Worm (Caenorhabditis elegans) whole organism, mixed stage, embryonic: ENCODE data around the gene cht-1.

Experiments used
- M03D4.4 ChIP-seq: sonication (generic microtip); optimal IDR thresholded peaks from 2 replicates; lab custom pipeline; 2017; ENCODE audit warnings: mild to moderate bottlenecking, missing genetic modification characterization, missing compliant biosample characterization
- blmp-1 ChIP-seq: fragments of 150-350 bp; optimal IDR thresholded peaks from 2 replicates; lab custom pipeline; 2014; ENCODE audit warnings: missing biosample characterization, missing genetic modification characterization
- ceh-39 ChIP-seq: fragments of 150-350 bp; optimal IDR thresholded peaks from 2 replicates; lab custom pipeline; 2014; ENCODE audit warnings: missing biosample characterization, missing genetic modification characterization
- ceh-83 ChIP-seq: fragments of 200-800 bp; sonication (Bioruptor generic); optimal IDR thresholded peaks from 2 replicates; lab custom pipeline; 2018; ENCODE audit warnings: mild to moderate bottlenecking, missing genetic modification characterization, missing compliant biosample characterization
- ces-1 ChIP-seq: fragments of 150-350 bp; optimal IDR thresholded peaks from 2 replicates; lab custom pipeline; 2014; ENCODE audit warnings: missing biosample characterization, missing genetic modification reagents, missing genetic modification characterization
- cnd-1 ChIP-seq: fragments of 200-800 bp; sonication (Bioruptor generic); optimal IDR thresholded peaks from 2 replicates; lab custom pipeline; 2018; ENCODE audit warnings: mild to moderate bottlenecking, missing genetic modification characterization, missing compliant biosample characterization
- drap-1 ChIP-seq: fragments of 200-800 bp; sonication (Bioruptor generic); optimal IDR thresholded peaks from 3 replicates; lab custom pipeline; 2018; ENCODE audit warnings: mild to moderate bottlenecking, missing genetic modification characterization, missing compliant biosample characterization
- elt-1 ChIP-seq: sonication (generic microtip); optimal IDR thresholded peaks from 2 replicates; lab custom pipeline; 2017; ENCODE audit warnings: missing genetic modification characterization, mild to moderate bottlenecking, missing compliant biosample characterization, antibody characterized with exemption, moderate library complexity, borderline replicate concordance; ENCODE audit not compliant: insufficient read depth
- elt-3 ChIP-seq: fragments of 150-350 bp; optimal IDR thresholded peaks from 2 replicates; lab custom pipeline; 2014; ENCODE audit warnings: missing biosample characterization, missing genetic modification characterization
- flh-1 ChIP-seq: fragments of 200-800 bp; sonication (Bioruptor generic); optimal IDR thresholded peaks from 2 replicates; lab custom pipeline; 2018; ENCODE audit warnings: mild to moderate bottlenecking, missing genetic modification characterization, moderate library complexity, missing compliant biosample characterization
- ham-2 ChIP-seq: fragments of 200-800 bp; sonication (Bioruptor generic); optimal IDR thresholded peaks from 2 replicates; lab custom pipeline; 2018; ENCODE audit warnings: mild to moderate bottlenecking, missing genetic modification characterization, missing compliant biosample characterization
- hlh-1 ChIP-seq: fragments of 150-350 bp; optimal IDR thresholded peaks from 2 replicates; lab custom pipeline; 2014; ENCODE audit warnings: missing biosample characterization, missing genetic modification reagents, missing genetic modification characterization
- lin-13 ChIP-seq: fragments of 150-350 bp; optimal IDR thresholded peaks from 2 replicates; lab custom pipeline; 2014; ENCODE audit warnings: missing biosample characterization, missing genetic modification characterization
- lin-32 ChIP-seq: fragments of 200-800 bp; sonication (Bioruptor generic); optimal IDR thresholded peaks from 2 replicates; lab custom pipeline; 2018; ENCODE audit warnings: mild to moderate bottlenecking, missing genetic modification characterization, missing compliant biosample characterization
- lsy-2 ChIP-seq: fragments of 150-350 bp; optimal IDR thresholded peaks from 2 replicates; lab custom pipeline; 2014; ENCODE audit warnings: missing biosample characterization, missing genetic modification characterization
- mab-5 ChIP-seq: fragments of 150-350 bp; optimal IDR thresholded peaks from 2 replicates; lab custom pipeline; 2014; ENCODE audit warnings: missing biosample characterization, missing genetic modification characterization
- mep-1 ChIP-seq: fragments of 150-350 bp; optimal IDR thresholded peaks from 2 replicates; lab custom pipeline; 2017; ENCODE audit warnings: missing biosample characterization, missing genetic modification reagents, missing genetic modification characterization, inconsistent platforms
- nhr-12 ChIP-seq: fragments of 150-350 bp; optimal IDR thresholded peaks from 2 replicates; lab custom pipeline; 2014; ENCODE audit warnings: missing biosample characterization, missing genetic modification characterization
- nhr-2 ChIP-seq: fragments of 150-350 bp; optimal IDR thresholded peaks from 2 replicates; lab custom pipeline; 2014; ENCODE audit warnings: missing biosample characterization, missing genetic modification characterization
- nhr-237 ChIP-seq: fragments of 150-350 bp; optimal IDR thresholded peaks from 2 replicates; lab custom pipeline; 2014; ENCODE audit warnings: missing biosample characterization, missing genetic modification characterization
- nhr-28 ChIP-seq: fragments of 150-350 bp; optimal IDR thresholded peaks from 2 replicates; lab custom pipeline; 2014; ENCODE audit warnings: missing biosample characterization, missing genetic modification characterization
- nhr-76 ChIP-seq: sonication (generic microtip); optimal IDR thresholded peaks from 2 replicates; lab custom pipeline; 2017; ENCODE audit warnings: missing biosample characterization, missing genetic modification characterization
- sem-2 ChIP-seq: fragments of 200-800 bp; sonication (Bioruptor generic); optimal IDR thresholded peaks from 2 replicates; lab custom pipeline; 2018; ENCODE audit warnings: mild to moderate bottlenecking, missing genetic modification characterization, missing compliant biosample characterization
- snpc-4 ChIP-seq: fragments of 150-350 bp; optimal IDR thresholded peaks from 2 replicates; lab custom pipeline; 2014; ENCODE audit warnings: missing biosample characterization, missing genetic modification characterization
- sptf-1 ChIP-seq: sonication (generic microtip); optimal IDR thresholded peaks from 2 replicates; lab custom pipeline; 2017; ENCODE audit warnings: mild to moderate bottlenecking, missing genetic modification characterization, moderate library complexity, missing compliant biosample characterization
- tbx-8 ChIP-seq: fragments of 200-800 bp; sonication (Bioruptor generic); optimal IDR thresholded peaks from 2 replicates; lab custom pipeline; 2018; ENCODE audit warnings: mild to moderate bottlenecking, missing genetic modification characterization, moderate library complexity, missing compliant biosample characterization
- unc-39 ChIP-seq: fragments of 150-350 bp; optimal IDR thresholded peaks from 2 replicates; lab custom pipeline; 2014; ENCODE audit warnings: missing biosample characterization, missing genetic modification characterization
- unc-62 ChIP-seq: fragments of 150-350 bp; optimal IDR thresholded peaks from 2 replicates; lab custom pipeline; 2014; ENCODE audit warnings: missing biosample characterization, missing genetic modification reagents, missing genetic modification characterization
- zip-8 ChIP-seq: fragments of 150-350 bp; optimal IDR thresholded peaks from 2 replicates; lab custom pipeline; 2014; ENCODE audit warnings: missing biosample characterization, missing genetic modification characterization
- ztf-11 ChIP-seq: fragments of 150-350 bp; optimal IDR thresholded peaks from 2 replicates; lab custom pipeline; 2014; ENCODE audit warnings: missing biosample characterization, missing genetic modification characterization

cht-1 gene

ce11 chrX:3441539-3441938 is 41.7 kb upstream of the cht-1 start, which contains the start of gene ZK813.3:
Gene ZK813.3, plus strand, starts transcription at chrX:3441839.
- TF ChIP-seq sem-2 (GFP tag; lab: Kevin White, UChicago): no peak
- no peak for TF ChIP-seq mep-1
- no peak for TF ChIP-seq nhr-12
- no peak for TF ChIP-seq drap-1 (GFP tag; lab: Kevin White, UChicago)

ce11 chrX:3440308-3440707 is 40.5 kb upstream of the cht-1 start:
- TF ChIP-seq ceh-39 (tag; lab: Kevin White, UChicago): no peak
- no peak for TF ChIP-seq tbx-8
- TF ChIP-seq unc-62 (GFP tag; lab: Kevin White, UChicago): peak; percentile 39

- TF ChIP-seq nhr-28 (no peak), ces-1 (GFP tag; lab: Kevin White, UChicago) (no peak), ztf-11 (no peak), sem-2 (GFP tag; lab: Kevin White, UChicago) (no peak), hlh-1 (tag; lab: Kevin White, UChicago) (peak; percentile 63), flh-1 (GFP tag; lab: Kevin White, UChicago) (no peak), lsy-2 (tag; lab: Kevin White, UChicago) (no peak)
These were observed 40.0 kb upstream of the cht-1 start for ce11 chrX:3439823-3440222.

- TF ChIP-seq M03D4.4 (tag; lab: Kevin White, UChicago) (no peak), ceh-39 (tag; lab: Kevin White, UChicago) (no peak), elt-3 (no peak)
These were observed 30.2 kb upstream of the cht-1 start, which contains the start of gene ZK813.4 for ce11 chrX:3430020-3430419. Gene ZK813.4, minus strand, starts transcription at chrX:3430120.

ce11 chrX:3429122-3429521 is 29.3 kb upstream of the cht-1 start:
- no peak for TF ChIP-seq drap-1 (GFP tag; lab: Kevin White, UChicago)
- peak; percentile 53 for TF ChIP-seq ces-1 (GFP tag; lab: Kevin White, UChicago)
- TF ChIP-seq lin-13: no peak
- TF ChIP-seq elt-3: no peak
- no peak for TF ChIP-seq snpc-4 (tag; lab: Kevin White, UChicago)
- no peak for TF ChIP-seq mab-5
- no peak for TF ChIP-seq nhr-2
- no peak for TF ChIP-seq sptf-1 (tag; lab: Kevin White, UChicago)

ce11 chrX:3424516-3424915 is 24.7 kb upstream of the cht-1 start, which contains the start of gene ZK813.6:
Gene ZK813.6, plus strand, starts transcription at chrX:3424816.
- no peak for TF ChIP-seq elt-1
- TF ChIP-seq zip-8 (tag; lab: Kevin White, UChicago): no peak
- no peak for TF ChIP-seq elt-3
- no peak for TF ChIP-seq unc-39 (tag; lab: Kevin White, UChicago)
- no peak for TF ChIP-seq nhr-76
- TF ChIP-seq cnd-1 (tag; lab: Kevin White, UChicago): no peak
- TF ChIP-seq nhr-2: no peak
- no peak for TF ChIP-seq sem-2 (GFP tag; lab: Kevin White, UChicago)
- no peak for TF ChIP-seq ceh-83 (GFP tag; lab: Kevin White, UChicago)
- TF ChIP-seq nhr-28: no peak
- no peak for TF ChIP-seq ceh-39 (tag; lab: Kevin White, UChicago)
- no peak for TF ChIP-seq mab-5
- TF ChIP-seq nhr-237 (tag; lab: Kevin White, UChicago): no peak

ce11 chrX:3419084-3419483 is 19.3 kb upstream of the cht-1 start, which contains the start of gene C04F6.7:
Gene C04F6.7, minus strand, starts transcription at chrX:3419184.
- TF ChIP-seq ceh-39 (tag; lab: Kevin White, UChicago) (no peak), tbx-8 (no peak), snpc-4 (tag; lab: Kevin White, UChicago) (no peak), nhr-28 (no peak), mab-5 (no peak), ham-2 (GFP tag; lab: Kevin White, UChicago) (no peak), drap-1 (GFP tag; lab: Kevin White, UChicago) (no peak), ceh-83 (GFP tag; lab: Kevin White, UChicago) (no peak), blmp-1 (tag; lab: Kevin White, UChicago) (no peak), cnd-1 (tag; lab: Kevin White, UChicago) (no peak), lin-32 (no peak), zip-8 (tag; lab: Kevin White, UChicago) (no peak)
